Worm (Caenorhabditis elegans) whole organism, L1 larva: ENCODE measurements around the gene F14H8.8.

ENCODE experiments used
- C04F5.9 ChIP-seq: sonication (generic microtip); optimal IDR thresholded peaks from 2 replicates; lab custom pipeline; 2016; ENCODE audit warnings: missing genetic modification characterization, missing compliant biosample characterization
- C16A3.4 ChIP-seq: fragments of 150-350 bp; optimal IDR thresholded peaks from 2 replicates; lab custom pipeline; 2014; ENCODE audit warnings: missing biosample characterization, missing genetic modification characterization
- F16B12.6 ChIP-seq: fragments of 150-350 bp; optimal IDR thresholded peaks from 2 replicates; lab custom pipeline; 2014; ENCODE audit warnings: missing biosample characterization, missing genetic modification characterization
- alr-1 ChIP-seq: fragments of 200-800 bp; sonication (Bioruptor generic); optimal IDR thresholded peaks from 2 replicates; lab custom pipeline; 2018; ENCODE audit warnings: borderline replicate concordance, mild to moderate bottlenecking, missing genetic modification characterization, missing compliant biosample characterization
- blmp-1 ChIP-seq: fragments of 150-350 bp; optimal IDR thresholded peaks from 2 replicates; lab custom pipeline; 2014; ENCODE audit warnings: missing biosample characterization, missing genetic modification characterization
- ceh-88 ChIP-seq: fragments of 200-800 bp; sonication (Bioruptor generic); IDR thresholded peaks from 2 replicates; pipeline ENCODE4 v1.3.6; 2022; ENCODE audit warnings: missing genetic modification characterization, missing compliant biosample characterization
- ceh-90 ChIP-seq: sonication (generic microtip); optimal IDR thresholded peaks from 2 replicates; lab custom pipeline; 2016; ENCODE audit warnings: missing genetic modification characterization, missing compliant biosample characterization
- dpl-1 ChIP-seq, 3 experiments: fragments of 150-350 bp in 2 of 3; sonication (generic microtip) in 1 of 3; optimal IDR thresholded peaks; 2 replicates each; lab custom pipeline; 2014 to 2017; ENCODE audit warnings: missing biosample characterization in 3 of 3, missing genetic modification characterization in 3 of 3, missing genetic modification reagents in 3 of 3
- efl-1 ChIP-seq, 4 experiments: fragments of 150-350 bp; optimal IDR thresholded peaks in 3 of 4; peaks in 1 of 4; 1 replicate in 1 of 4; 2 replicates in 3 of 4; lab custom pipeline; 2014; ENCODE audit warnings: missing biosample characterization in 2 of 4, missing genetic modification characterization in 2 of 4, missing genetic modification reagents in 2 of 4
- elt-3 ChIP-seq, 6 experiments: fragments of 150-350 bp in 1 of 6; sonication (generic microtip); optimal IDR thresholded peaks; 2 replicates each; lab custom pipeline; 2017 to 2018; ENCODE audit warnings: missing biosample characterization in 6 of 6, missing genetic modification characterization in 6 of 6, inconsistent platforms in 1 of 6
- fkh-4 ChIP-seq: sonication (generic microtip); optimal IDR thresholded peaks from 2 replicates; lab custom pipeline; 2016; ENCODE audit warnings: missing compliant biosample characterization, missing genetic modification characterization, borderline replicate concordance
- fkh-8 ChIP-seq: sonication (generic microtip); optimal IDR thresholded peaks from 2 replicates; lab custom pipeline; 2016; ENCODE audit warnings: mild to moderate bottlenecking, missing genetic modification characterization, missing compliant biosample characterization
- grh-1 ChIP-seq: fragments of 200-800 bp; sonication (Bioruptor generic); IDR thresholded peaks from 2 replicates; pipeline ENCODE4 v1.3.6; 2022; ENCODE audit warnings: missing genetic modification reagents, missing genetic modification characterization, missing compliant biosample characterization
- hpl-2 ChIP-seq: fragments of 150-350 bp; optimal IDR thresholded peaks from 2 replicates; lab custom pipeline; 2014; ENCODE audit warnings: missing biosample characterization, missing genetic modification reagents, missing genetic modification characterization
- irx-1 ChIP-seq: sonication (generic microtip); optimal IDR thresholded peaks from 2 replicates; lab custom pipeline; 2016; ENCODE audit warnings: missing genetic modification characterization, missing compliant biosample characterization
- lin-15B ChIP-seq: fragments of 150-350 bp; sonication (generic microtip); optimal IDR thresholded peaks from 3 replicates; lab custom pipeline; 2014; ENCODE audit warnings: missing biosample characterization, missing genetic modification characterization
- lin-35 ChIP-seq, 2 experiments: fragments of 150-350 bp; optimal IDR thresholded peaks; 2 replicates each; lab custom pipeline; 2014; ENCODE audit warnings: missing biosample characterization in 2 of 2, missing genetic modification characterization in 2 of 2, missing genetic modification reagents in 2 of 2
- lsy-2 ChIP-seq, 2 experiments: fragments of 150-350 bp; optimal IDR thresholded peaks; 2 replicates each; lab custom pipeline; 2014; ENCODE audit warnings: missing biosample characterization in 2 of 2, missing genetic modification characterization in 2 of 2
- mef-2 ChIP-seq: fragments of 150-350 bp; optimal IDR thresholded peaks from 2 replicates; lab custom pipeline; 2014; ENCODE audit warnings: missing biosample characterization, missing genetic modification characterization
- mep-1 ChIP-seq: fragments of 150-350 bp; optimal IDR thresholded peaks from 2 replicates; lab custom pipeline; 2014; ENCODE audit warnings: missing biosample characterization, missing genetic modification characterization
- nhr-20 ChIP-seq: sonication (generic microtip); optimal IDR thresholded peaks from 2 replicates; lab custom pipeline; 2016; ENCODE audit warnings: mild to moderate bottlenecking, missing genetic modification characterization, missing compliant biosample characterization
- nhr-47 ChIP-seq: sonication (generic microtip); optimal IDR thresholded peaks from 2 replicates; lab custom pipeline; 2016; ENCODE audit warnings: mild to moderate bottlenecking, missing genetic modification characterization, moderate library complexity, missing compliant biosample characterization
- nhr-71 ChIP-seq: sonication (generic microtip); optimal IDR thresholded peaks from 2 replicates; lab custom pipeline; 2016; ENCODE audit warnings: mild to moderate bottlenecking, missing genetic modification characterization, moderate library complexity, missing compliant biosample characterization
- nhr-85 ChIP-seq: sonication (generic microtip); peaks from one replicate; lab custom pipeline; 2016; ENCODE audit warnings: missing genetic modification characterization, inconsistent platforms, missing compliant biosample characterization
- nhr-90 ChIP-seq: sonication (generic microtip); optimal IDR thresholded peaks from 2 replicates; lab custom pipeline; 2016; ENCODE audit warnings: mild to moderate bottlenecking, missing genetic modification characterization, missing compliant biosample characterization; ENCODE audit not compliant: poor library complexity
- rnt-1 ChIP-seq: sonication (generic microtip); optimal IDR thresholded peaks from 2 replicates; lab custom pipeline; 2016; ENCODE audit warnings: mild to moderate bottlenecking, missing genetic modification characterization, moderate library complexity, missing compliant biosample characterization
- skn-1 ChIP-seq: fragments of 150-350 bp; optimal IDR thresholded peaks from 2 replicates; lab custom pipeline; 2014; ENCODE audit warnings: missing biosample characterization, missing genetic modification characterization
- snpc-4 ChIP-seq: fragments of 150-350 bp; optimal IDR thresholded peaks from 2 replicates; lab custom pipeline; 2014; ENCODE audit warnings: missing biosample characterization, missing genetic modification characterization
- snu-23 ChIP-seq: sonication (generic microtip); optimal IDR thresholded peaks from 2 replicates; lab custom pipeline; 2016; ENCODE audit warnings: missing genetic modification characterization, missing compliant biosample characterization
- swsn-7 ChIP-seq: sonication (generic microtip); optimal IDR thresholded peaks from 2 replicates; lab custom pipeline; 2016; ENCODE audit warnings: missing genetic modification characterization, missing compliant biosample characterization
- tbx-2 ChIP-seq: sonication (generic microtip); optimal IDR thresholded peaks from 2 replicates; lab custom pipeline; 2016; ENCODE audit warnings: missing genetic modification characterization, missing compliant biosample characterization
- unc-130 ChIP-seq: fragments of 150-350 bp; optimal IDR thresholded peaks from 2 replicates; lab custom pipeline; 2017; ENCODE audit warnings: missing biosample characterization, missing genetic modification characterization, inconsistent platforms
- unc-30 ChIP-seq: sonication (generic microtip); optimal IDR thresholded peaks from 2 replicates; lab custom pipeline; 2017; ENCODE audit warnings: missing biosample characterization, missing genetic modification characterization

The F14H8.8 gene

ce11 chrV:15056346-15056839, 27.1 kb downstream of the F14H8.8 start:
- no peak for TF ChIP-seq nhr-85 (tag; lab: Kevin White, UChicago)
- TF ChIP-seq unc-30 (tag; lab: Kevin White, UChicago): no peak
- no peak for TF ChIP-seq ceh-88 (GFP tag; lab: Robert Waterston, UW)
- no peak for TF ChIP-seq hpl-2
- no peak for TF ChIP-seq unc-130 (tag; lab: Kevin White, UChicago)
- TF ChIP-seq fkh-8: no peak
- no peak for TF ChIP-seq mep-1
- TF ChIP-seq grh-1 (GFP tag; lab: Robert Waterston, UW): no peak
- no peak for TF ChIP-seq swsn-7 (tag; lab: Kevin White, UChicago)
- no peak for TF ChIP-seq efl-1 (optimal IDR thresholded peaks at IDR 0.05; lab: Kevin White, UChicago)
- TF ChIP-seq efl-1 (GFP tag; optimal IDR thresholded peaks at IDR 0.05 in 1 of 2; lab: Kevin White, UChicago): no peak

- TF ChIP-seq snu-23 (GFP tag; lab: Kevin White, UChicago) (no peak), alr-1 (tag; lab: Kevin White, UChicago) (no peak), fkh-4 (no peak), hpl-2 (no peak)
Observed at ce11 chrV:15057724-15058123, 28.5 kb downstream of the F14H8.8 start.

ce11 chrV:15058423-15058822, 29.2 kb downstream of the F14H8.8 start:
- TF ChIP-seq C04F5.9 (tag; lab: Kevin White, UChicago) (no peak), nhr-85 (tag; lab: Kevin White, UChicago) (peak; percentile 34)

ce11 chrV:15058965-15059364, 29.7 kb downstream of the F14H8.8 start:
- no peak for TF ChIP-seq efl-1 (optimal IDR thresholded peaks at IDR 0.05; lab: Kevin White, UChicago)
- peak in 1 of 2 experiments; percentile 87 for TF ChIP-seq efl-1 (GFP tag; optimal IDR thresholded peaks at IDR 0.05 in 1 of 2; lab: Kevin White, UChicago)
- TF ChIP-seq ceh-90 (tag; lab: Kevin White, UChicago): no peak
- 0 out of 2 replicates have a peak, but pooled peaks have one; percentile 2 for TF ChIP-seq grh-1 (GFP tag; lab: Robert Waterston, UW)

- TF ChIP-seq irx-1 (tag; lab: Kevin White, UChicago): no peak
- TF ChIP-seq elt-3 (tag; optimal IDR thresholded peaks at IDR 0.05; lab: Kevin White, UChicago): peak in 1 of 6 experiments; percentile 8
- TF ChIP-seq nhr-20 (tag; lab: Kevin White, UChicago): peak; percentile 13
- TF ChIP-seq lin-15B (tag; lab: Kevin White, UChicago): peak; percentile 13
- peak; percentile 55 for TF ChIP-seq nhr-71 (tag; lab: Kevin White, UChicago)
- TF ChIP-seq nhr-47 (tag; lab: Kevin White, UChicago): peak; percentile 25
- TF ChIP-seq F16B12.6 (tag; lab: Kevin White, UChicago): peak; percentile 88
- TF ChIP-seq rnt-1 (tag; lab: Kevin White, UChicago): peak; percentile 31
- TF ChIP-seq snpc-4: no peak
- peak; percentile 17 to 47 for TF ChIP-seq lsy-2 (tag; optimal IDR thresholded peaks at IDR 0.05; lab: Kevin White, UChicago)
- no peak for TF ChIP-seq unc-30 (tag; lab: Kevin White, UChicago)
- peak; percentile 49 for TF ChIP-seq mep-1
- no peak for TF ChIP-seq mef-2 (tag; lab: Kevin White, UChicago)
- TF ChIP-seq nhr-90 (tag; lab: Kevin White, UChicago): peak; percentile 41
- TF ChIP-seq snu-23 (GFP tag; lab: Kevin White, UChicago): peak; percentile 49
- TF ChIP-seq fkh-8: no peak
- peak; percentile 82 to 89 (median 85) for TF ChIP-seq dpl-1 (GFP tag; optimal IDR thresholded peaks at IDR 0.05; lab: Kevin White, UChicago)
- TF ChIP-seq lin-35 (GFP tag; optimal IDR thresholded peaks at IDR 0.05; lab: Kevin White, UChicago): peak; percentile 71 to 90
- peak; percentile 26 for TF ChIP-seq swsn-7 (tag; lab: Kevin White, UChicago)
- peak; percentile 67 to 87 for TF ChIP-seq efl-1 (optimal IDR thresholded peaks at IDR 0.05; lab: Kevin White, UChicago)
- peak; percentile 88 to 98 for TF ChIP-seq efl-1 (GFP tag; optimal IDR thresholded peaks at IDR 0.05 in 1 of 2; lab: Kevin White, UChicago)
- peak; percentile 37 for TF ChIP-seq skn-1 (tag; lab: Kevin White, UChicago)
- peak; percentile 33 for TF ChIP-seq blmp-1 (tag; lab: Kevin White, UChicago)
- peak; percentile 67 for TF ChIP-seq unc-130 (tag; lab: Kevin White, UChicago)
- TF ChIP-seq nhr-85 (tag; lab: Kevin White, UChicago): peak; percentile 38
- peak; percentile 34 for TF ChIP-seq C16A3.4 (tag; lab: Kevin White, UChicago)
- peak; percentile 6 for TF ChIP-seq tbx-2 (tag; lab: Kevin White, UChicago)
Observed at ce11 chrV:15059534-15059933, 30.3 kb downstream of the F14H8.8 start, which contains the start of the genes mcm-3 and C25D7.15. Gene mcm-3, minus strand, starts transcription at chrV:15059599. Gene C25D7.15, plus strand, starts transcription at chrV:15059808.
